Worm (Caenorhabditis elegans) whole organism, L4/young adult: ENCODE data around the gene K09E2.1.

ENCODE experiments used
- W03F9.2 ChIP-seq: fragments of 150-350 bp; optimal IDR thresholded peaks from 2 replicates; lab custom pipeline; 2014; ENCODE audit warnings: missing biosample characterization, missing genetic modification characterization
- dao-5 ChIP-seq: sonication (generic microtip); optimal IDR thresholded peaks from 2 replicates; lab custom pipeline; 2016; ENCODE audit warnings: missing genotype, missing genetic modification characterization, moderate library complexity, missing compliant biosample characterization
- him-1 ChIP-seq: sonication (generic microtip); optimal IDR thresholded peaks from 2 replicates; lab custom pipeline; 2016; ENCODE audit warnings: missing genotype, missing genetic modification reagents, missing genetic modification characterization, missing compliant biosample characterization

- TF ChIP-seq dao-5 (tag; lab: Kevin White, UChicago), result no peak
- TF ChIP-seq him-1 (tag; lab: Kevin White, UChicago), result no peak
- no peak for TF ChIP-seq W03F9.2 (tag; lab: Kevin White, UChicago)
Observed at ce11 chrX:8697517-8697916, 15.8 kb downstream of the K09E2.1 start, which contains the start of gene frpr-8.
